Fruit fly (Drosophila melanogaster) whole organism, embryonic: ENCODE measurements around the gene CG11672.

Experiments
- Atf6 ChIP-seq: fragments of 200-800 bp; sonication (Bioruptor generic); IDR thresholded peaks from 2 replicates; pipeline ENCODE4 v1.3.6; 2022; ENCODE audit warnings: missing biosample characterization, missing genetic modification characterization
- Bdp1 ChIP-seq: fragments of 200-800 bp; sonication (Bioruptor generic); optimal IDR thresholded peaks from 3 replicates; lab custom pipeline; 2016; ENCODE audit warnings: missing biosample characterization, missing genetic modification characterization
- CG11696 ChIP-seq: fragments of 200-800 bp; sonication (Bioruptor generic); IDR thresholded peaks from 2 replicates; pipeline ENCODE4 v1.3.6; 2022; ENCODE audit warnings: missing biosample characterization, missing genetic modification characterization
- CG12391 ChIP-seq: fragments of 200-800 bp; sonication (Bioruptor generic); optimal IDR thresholded peaks from 3 replicates; lab custom pipeline; 2018; ENCODE audit warnings: missing biosample characterization, mild to moderate bottlenecking, missing genetic modification characterization, moderate library complexity
- CG12769 ChIP-seq: fragments of 200-800 bp; sonication (Bioruptor generic); optimal IDR thresholded peaks from 2 replicates; lab custom pipeline; 2019; ENCODE audit warnings: missing biosample characterization, mild to moderate bottlenecking, missing genetic modification characterization, moderate library complexity
- CG14014 ChIP-seq: fragments of 200-800 bp; sonication (Bioruptor generic); IDR thresholded peaks from 2 replicates; pipeline ENCODE4 v1.3.6; 2022; ENCODE audit warnings: missing biosample characterization, missing genetic modification characterization
- CG15011 ChIP-seq: fragments of 200-800 bp; sonication (Bioruptor generic); optimal IDR thresholded peaks from 3 replicates; lab custom pipeline; 2018; ENCODE audit warnings: missing biosample characterization, mild to moderate bottlenecking, missing genetic modification characterization
- CG1529 ChIP-seq: fragments of 200-800 bp; sonication (Bioruptor generic); optimal IDR thresholded peaks from 3 replicates; lab custom pipeline; 2018; ENCODE audit warnings: missing biosample characterization, missing genetic modification characterization
- CG16863 ChIP-seq: fragments of 200-800 bp; sonication (Bioruptor generic); optimal IDR thresholded peaks from 3 replicates; lab custom pipeline; 2016; ENCODE audit warnings: missing biosample characterization, missing genetic modification characterization
- CG17186 ChIP-seq: fragments of 200-800 bp; sonication (Bioruptor generic); optimal IDR thresholded peaks from 3 replicates; lab custom pipeline; 2017; ENCODE audit warnings: missing biosample characterization, missing genetic modification reagents, missing genetic modification characterization
- CG17568 ChIP-seq: fragments of 200-800 bp; sonication (Bioruptor generic); optimal IDR thresholded peaks from 2 replicates; lab custom pipeline; 2018; ENCODE audit warnings: missing biosample characterization, mild to moderate bottlenecking, missing genetic modification characterization, moderate library complexity
- CG2116 ChIP-seq: fragments of 200-800 bp; sonication (Bioruptor generic); optimal IDR thresholded peaks from 3 replicates; lab custom pipeline; 2018; ENCODE audit warnings: missing biosample characterization, mild to moderate bottlenecking, missing genetic modification characterization
- CG3407 ChIP-seq: fragments of 200-800 bp; sonication (Bioruptor generic); optimal IDR thresholded peaks from 2 replicates; lab custom pipeline; 2018; ENCODE audit warnings: missing biosample characterization, mild to moderate bottlenecking, missing genetic modification characterization
- CG42726 ChIP-seq: fragments of 200-800 bp; sonication (Bioruptor generic); IDR thresholded peaks from 2 replicates; pipeline ENCODE4 v1.3.6; 2022; ENCODE audit warnings: missing biosample characterization, missing genetic modification characterization; ENCODE audit not compliant: partially characterized antibody
- CG4404 ChIP-seq: fragments of 200-800 bp; sonication (Bioruptor generic); IDR thresholded peaks from 2 replicates; pipeline ENCODE4 v1.3.6; 2022; ENCODE audit warnings: missing biosample characterization, missing genetic modification characterization
- CG4424 ChIP-seq: fragments of 200-800 bp; sonication (Bioruptor generic); optimal IDR thresholded peaks from 3 replicates; lab custom pipeline; 2016; ENCODE audit warnings: missing biosample characterization, missing genetic modification characterization
- CG6254 ChIP-seq: fragments of 200-800 bp; sonication (Bioruptor generic); optimal IDR thresholded peaks from 3 replicates; lab custom pipeline; 2017; ENCODE audit warnings: mild to moderate bottlenecking, missing biosample characterization, missing genetic modification reagents, missing genetic modification characterization
- CG6689 ChIP-seq: fragments of 200-800 bp; sonication (Bioruptor generic); IDR thresholded peaks from 2 replicates; pipeline ENCODE4 v1.3.6; 2022; ENCODE audit warnings: missing biosample characterization, missing genetic modification characterization
- CG7786 ChIP-seq: fragments of 200-800 bp; sonication (Bioruptor generic); optimal IDR thresholded peaks from 2 replicates; lab custom pipeline; 2016; ENCODE audit warnings: missing biosample characterization, missing genetic modification characterization
- CG7839 ChIP-seq: fragments of 200-800 bp; sonication (Bioruptor generic); optimal IDR thresholded peaks from 3 replicates; lab custom pipeline; 2018; ENCODE audit warnings: missing biosample characterization, mild to moderate bottlenecking, missing genetic modification characterization, moderate library complexity
- CHES-1-like ChIP-seq: fragments of 200-800 bp; sonication (Bioruptor generic); optimal IDR thresholded peaks from 2 replicates; lab custom pipeline; 2016; ENCODE audit warnings: missing biosample characterization, missing genetic modification characterization
- Dfd ChIP-seq, 2 experiments: fragments of >200 bp; optimal IDR thresholded peaks; 2 replicates each; lab custom pipeline; 2017; ENCODE audit warnings: missing biosample characterization in 2 of 2, missing genetic modification characterization in 2 of 2
- Ets65A ChIP-seq: fragments of 200-800 bp; sonication (Bioruptor generic); peaks from one replicate; lab custom pipeline; 2016; ENCODE audit warnings: missing biosample characterization, missing genetic modification characterization
- Fer3 ChIP-seq: fragments of 200-800 bp; sonication (Bioruptor generic); optimal IDR thresholded peaks from 2 replicates; lab custom pipeline; 2018; ENCODE audit warnings: missing biosample characterization, mild to moderate bottlenecking, missing genetic modification characterization, moderate library complexity
- Mrtf ChIP-seq: fragments of 200-800 bp; sonication (Bioruptor generic); IDR thresholded peaks from 3 replicates; pipeline ENCODE4 v1.3.6; 2022; ENCODE audit warnings: missing biosample characterization, missing genetic modification characterization
- NC2α ChIP-seq: fragments of 200-800 bp; sonication (Bioruptor generic); optimal IDR thresholded peaks from 2 replicates; lab custom pipeline; 2016; ENCODE audit warnings: missing biosample characterization, missing genetic modification characterization
- Nf-YC ChIP-seq: fragments of 200-800 bp; optimal IDR thresholded peaks from 3 replicates; lab custom pipeline; 2019; ENCODE audit warnings: missing biosample characterization, mild to moderate bottlenecking, missing genetic modification characterization, moderate library complexity
- Optix ChIP-seq: fragments of 200-800 bp; sonication (Bioruptor generic); IDR thresholded peaks from 3 replicates; pipeline ENCODE4 v1.3.6; 2022; ENCODE audit warnings: missing biosample characterization, missing genetic modification characterization
- Ptx1 ChIP-seq: fragments of 200-800 bp; sonication (Bioruptor generic); IDR thresholded peaks from 2 replicates; pipeline ENCODE4 v1.3.6; 2022; ENCODE audit warnings: missing biosample characterization, missing genetic modification characterization
- Ravus ChIP-seq: fragments of 200-800 bp; sonication (Bioruptor generic); IDR thresholded peaks from 2 replicates; pipeline ENCODE4 v1.3.6; 2022; ENCODE audit warnings: missing biosample characterization, missing genetic modification characterization
- Usf ChIP-seq: fragments of 200-800 bp; sonication (Bioruptor generic); optimal IDR thresholded peaks from 2 replicates; lab custom pipeline; 2017; ENCODE audit warnings: missing genotype, missing biosample characterization, missing genetic modification characterization
- abd-A ChIP-seq: fragments of 200-800 bp; sonication (Bioruptor generic); optimal IDR thresholded peaks from 3 replicates; lab custom pipeline; 2019; ENCODE audit warnings: missing biosample characterization, mild to moderate bottlenecking, missing genetic modification characterization, moderate library complexity
- al ChIP-seq: fragments of 200-800 bp; sonication (Bioruptor generic); IDR thresholded peaks from 2 replicates; pipeline ENCODE4 v1.3.6; 2022; ENCODE audit warnings: missing biosample characterization, missing genetic modification characterization
- ato ChIP-seq: fragments of 200-800 bp; sonication (Bioruptor generic); IDR thresholded peaks from 2 replicates; pipeline ENCODE4 v1.3.6; 2022; ENCODE audit warnings: missing biosample characterization, missing genetic modification characterization; ENCODE audit not compliant: partially characterized antibody
- bigmax ChIP-seq: fragments of 200-800 bp; sonication (Bioruptor generic); optimal IDR thresholded peaks from 2 replicates; lab custom pipeline; 2018; ENCODE audit warnings: missing biosample characterization, mild to moderate bottlenecking, missing genetic modification characterization
- bsh ChIP-seq, 2 experiments: fragments of 200-800 bp; sonication (Bioruptor generic); optimal IDR thresholded peaks; 2 replicates each; lab custom pipeline; 2017 to 2018; ENCODE audit warnings: mild to moderate bottlenecking in 2 of 2, missing biosample characterization in 2 of 2, missing genetic modification characterization in 2 of 2, moderate library complexity in 1 of 2
- dmrt99B ChIP-seq: fragments of 200-800 bp; sonication (Bioruptor generic); optimal IDR thresholded peaks from 2 replicates; lab custom pipeline; 2018; ENCODE audit warnings: missing biosample characterization, mild to moderate bottlenecking, missing genetic modification characterization, moderate library complexity
- esg ChIP-seq: fragments of 200-800 bp; sonication (Bioruptor generic); conservative IDR thresholded peaks from 2 replicates; pipeline ENCODE4 v1.3.6; 2022; ENCODE audit warnings: missing biosample characterization, missing genetic modification characterization
- fd102C ChIP-seq: fragments of 200-800 bp; sonication (Bioruptor generic); optimal IDR thresholded peaks from 2 replicates; lab custom pipeline; 2018; ENCODE audit warnings: missing biosample characterization, mild to moderate bottlenecking, missing genetic modification characterization, moderate library complexity
- gce ChIP-seq: fragments of 200-800 bp; sonication (Bioruptor generic); IDR thresholded peaks from 3 replicates; pipeline ENCODE4 v1.3.6; 2022; ENCODE audit warnings: missing biosample characterization, missing genetic modification characterization
- gem ChIP-seq: fragments of 200-800 bp; sonication (Bioruptor generic); optimal IDR thresholded peaks from 2 replicates; lab custom pipeline; 2019; ENCODE audit warnings: missing biosample characterization, mild to moderate bottlenecking, missing genetic modification characterization, moderate library complexity
- gt ChIP-seq: fragments of 200-800 bp; sonication (Bioruptor generic); IDR thresholded peaks from 2 replicates; pipeline ENCODE4 v1.3.6; 2022; ENCODE audit warnings: missing biosample characterization, missing genetic modification characterization
- ind ChIP-seq: fragments of 200-800 bp; sonication (Bioruptor generic); optimal IDR thresholded peaks from 3 replicates; lab custom pipeline; 2016; ENCODE audit warnings: missing biosample characterization, missing genetic modification characterization
- lbe ChIP-seq: fragments of 200-800 bp; sonication (Bioruptor generic); optimal IDR thresholded peaks from 2 replicates; lab custom pipeline; 2016; ENCODE audit warnings: missing biosample characterization, mild to moderate bottlenecking, missing genetic modification characterization
- mam ChIP-seq: fragments of 200-800 bp; sonication (Bioruptor generic); optimal IDR thresholded peaks from 3 replicates; lab custom pipeline; 2016; ENCODE audit warnings: missing biosample characterization, missing genetic modification characterization
- nerfin-1 ChIP-seq: fragments of 200-800 bp; sonication (Bioruptor generic); optimal IDR thresholded peaks from 3 replicates; lab custom pipeline; 2019; ENCODE audit warnings: missing biosample characterization, mild to moderate bottlenecking, missing genetic modification characterization, moderate library complexity
- repo ChIP-seq: fragments of 200-800 bp; sonication (Bioruptor generic); optimal IDR thresholded peaks from 2 replicates; lab custom pipeline; 2016; ENCODE audit warnings: missing biosample characterization, missing genetic modification characterization
- sqz ChIP-seq: fragments of 200-800 bp; sonication (Bioruptor generic); optimal IDR thresholded peaks from 3 replicates; lab custom pipeline; 2018; ENCODE audit warnings: missing biosample characterization, mild to moderate bottlenecking, missing genetic modification characterization
- sr ChIP-seq: fragments of 200-800 bp; sonication (Bioruptor generic); IDR thresholded peaks from 3 replicates; pipeline ENCODE4 v1.3.6; 2022; ENCODE audit warnings: missing biosample characterization, missing genetic modification characterization
- tio ChIP-seq: fragments of 200-800 bp; sonication (Bioruptor generic); optimal IDR thresholded peaks from 2 replicates; lab custom pipeline; 2017; ENCODE audit warnings: missing biosample characterization, missing genetic modification characterization, inconsistent platforms
- usp ChIP-seq: fragments of >200 bp; optimal IDR thresholded peaks from 2 replicates; lab custom pipeline; 2017; ENCODE audit warnings: missing biosample characterization, missing genetic modification characterization
- zen2 ChIP-seq: fragments of 200-800 bp; sonication (Bioruptor generic); IDR thresholded peaks from 3 replicates; pipeline ENCODE4 v1.3.6; 2022; ENCODE audit warnings: missing biosample characterization, missing genetic modification characterization; ENCODE audit not compliant: partially characterized antibody

The CG11672 gene

DNA sequence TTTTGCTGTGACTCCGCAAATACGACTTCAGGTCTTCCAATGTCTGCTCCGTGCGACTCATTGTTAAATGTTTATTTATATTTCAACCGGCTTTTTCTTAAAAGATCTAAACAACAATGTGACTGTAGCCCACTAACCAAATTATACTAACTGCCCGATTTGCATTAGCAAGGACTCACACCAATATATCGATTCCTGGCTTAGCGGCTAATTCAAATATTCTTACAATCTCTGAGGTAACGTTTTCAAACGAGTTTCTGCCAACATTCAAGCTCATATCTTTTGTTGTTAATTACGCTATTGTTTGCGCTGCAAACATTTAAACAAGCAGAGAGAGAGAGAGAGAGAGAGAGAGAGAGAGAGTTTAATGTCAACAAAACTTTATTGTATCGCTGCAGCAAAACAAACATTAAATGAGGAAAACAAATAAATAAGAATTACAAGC, 18.2 kb upstream of the CG11672 start, which contains the start of gene tex (continued):
- TF ChIP-seq fd102C (GFP tag; lab: Kevin White, UChicago) (peak; percentile 1), abd-A (tag; lab: Kevin White, UChicago) (no peak), Dfd (GFP tag; optimal IDR thresholded peaks at IDR 0.05; lab: Kevin White, UChicago) (no peak), CG11696 (no peak), Nf-YC (no peak), CG16863 (peak; percentile 2), CG17186 (GFP tag; lab: Kevin White, UChicago) (peak; percentile 64), CHES-1-like (GFP tag; lab: Kevin White, UChicago) (peak; percentile 44), CG7786 (GFP tag; lab: Kevin White, UChicago) (no peak), CG12769 (no peak), CG4424 (GFP tag; lab: Kevin White, UChicago) (no peak), Usf (GFP tag; lab: Kevin White, UChicago) (no peak), sr (0 out of 3 replicates have a peak, but pooled peaks have one; percentile 12), CG17568 (no peak), bigmax (no peak), bsh (GFP tag; optimal IDR thresholded peaks at IDR 0.05; lab: Kevin White, UChicago) (peak in 1 of 2 experiments; percentile 62), CG7839 (tag; lab: Kevin White, UChicago) (no peak), Bdp1 (no peak), Fer3 (tag; lab: Kevin White, UChicago) (peak; percentile 18), CG42726 (no peak), Ets65A (GFP tag; lab: Kevin White, UChicago) (no peak), ind (GFP tag; lab: Kevin White, UChicago) (no peak), mam (no peak), CG6254 (GFP tag; lab: Kevin White, UChicago) (peak; percentile 78), Optix (no peak), al (GFP tag; lab: Robert Waterston, UW) (no peak), Ptx1 (GFP tag; lab: Robert Waterston, UW) (no peak), ato (GFP tag; lab: Robert Waterston, UW) (no peak), dmrt99B (tag; lab: Kevin White, UChicago) (no peak), esg (no peak), CG12391 (tag; lab: Kevin White, UChicago) (peak; percentile 27), CG1529 (GFP tag; lab: Kevin White, UChicago) (peak; percentile 55), sqz (GFP tag; lab: Kevin White, UChicago) (peak; percentile 58), CG3407 (GFP tag; lab: Kevin White, UChicago) (peak; percentile 62), Atf6 (GFP tag; lab: Robert Waterston, UW) (no peak), lbe (GFP tag; lab: Kevin White, UChicago) (no peak), CG6689 (GFP tag; lab: Robert Waterston, UW) (no peak), usp (GFP tag; lab: Kevin White, UChicago) (no peak), Ravus (no peak), gem (tag; lab: Kevin White, UChicago) (no peak), zen2 (GFP tag; lab: Robert Waterston, UW) (no peak), NC2α (GFP tag; lab: Kevin White, UChicago) (no peak), gt (GFP tag; lab: Robert Waterston, UW) (no peak), CG2116 (GFP tag; lab: Kevin White, UChicago) (peak; percentile 55), CG4404 (GFP tag; lab: Robert Waterston, UW) (no peak), Mrtf (GFP tag; lab: Robert Waterston, UW) (no peak), nerfin-1 (tag; lab: Kevin White, UChicago) (peak; percentile 75), CG14014 (GFP tag; lab: Robert Waterston, UW) (no peak), repo (GFP tag; lab: Kevin White, UChicago) (no peak), tio (no peak), gce (no peak), CG15011 (GFP tag; lab: Kevin White, UChicago) (no peak)
